Fruit fly (Drosophila melanogaster) whole organism, embryonic: ENCODE data around the gene Syx5.

Experiments used
- Antp ChIP-seq: fragments of 200-800 bp; sonication (Bioruptor generic); optimal IDR thresholded peaks from 3 replicates; lab custom pipeline; 2016; ENCODE audit warnings: missing biosample characterization, missing genetic modification characterization
- C15 ChIP-seq: fragments of 200-800 bp; sonication (Bioruptor generic); IDR thresholded peaks from 3 replicates; pipeline ENCODE4 v1.3.6; 2022; ENCODE audit warnings: missing biosample characterization, missing genetic modification characterization
- CG10267 ChIP-seq: fragments of 200-800 bp; sonication (Bioruptor generic); optimal IDR thresholded peaks from 2 replicates; lab custom pipeline; 2018; ENCODE audit warnings: missing biosample characterization, mild to moderate bottlenecking, missing genetic modification characterization, moderate library complexity
- CG10321 ChIP-seq: fragments of 200-800 bp; sonication (Bioruptor generic); IDR thresholded peaks from 2 replicates; pipeline ENCODE4 v1.3.6; 2022; ENCODE audit warnings: missing biosample characterization, missing genetic modification characterization
- CG11696 ChIP-seq: fragments of 200-800 bp; sonication (Bioruptor generic); IDR thresholded peaks from 2 replicates; pipeline ENCODE4 v1.3.6; 2022; ENCODE audit warnings: missing biosample characterization, missing genetic modification characterization
- CG12299 ChIP-seq: fragments of 200-800 bp; sonication (Bioruptor generic); optimal IDR thresholded peaks from 2 replicates; lab custom pipeline; 2018; ENCODE audit warnings: missing biosample characterization, mild to moderate bottlenecking, missing genetic modification characterization
- CG13287 ChIP-seq: fragments of 200-800 bp; sonication (Bioruptor generic); IDR thresholded peaks from 2 replicates; pipeline ENCODE4 v1.3.6; 2022; ENCODE audit warnings: missing biosample characterization, missing genetic modification characterization; ENCODE audit not compliant: partially characterized antibody
- CG13424 ChIP-seq: fragments of 200-800 bp; sonication (Bioruptor generic); optimal IDR thresholded peaks from 2 replicates; lab custom pipeline; 2019; ENCODE audit warnings: missing biosample characterization, mild to moderate bottlenecking, missing genetic modification characterization, moderate library complexity
- CG14965 ChIP-seq: fragments of 200-800 bp; sonication (Bioruptor generic); optimal IDR thresholded peaks from 2 replicates; lab custom pipeline; 2016; ENCODE audit warnings: missing biosample characterization, missing genetic modification characterization, borderline replicate concordance
- CG15514 ChIP-seq: fragments of 200-800 bp; sonication (Bioruptor generic); optimal IDR thresholded peaks from 3 replicates; lab custom pipeline; 2017; ENCODE audit warnings: missing biosample characterization, missing genetic modification characterization, mild to moderate bottlenecking, moderate library complexity, missing genetic modification reagents
- CG17186 ChIP-seq: fragments of 200-800 bp; sonication (Bioruptor generic); optimal IDR thresholded peaks from 3 replicates; lab custom pipeline; 2017; ENCODE audit warnings: missing biosample characterization, missing genetic modification reagents, missing genetic modification characterization
- CG17829 ChIP-seq: fragments of 200-800 bp; optimal IDR thresholded peaks from 2 replicates; lab custom pipeline; 2019; ENCODE audit warnings: missing biosample characterization, mild to moderate bottlenecking, missing genetic modification characterization, moderate library complexity
- CG2202 ChIP-seq: fragments of 200-800 bp; sonication (Bioruptor generic); optimal IDR thresholded peaks from 2 replicates; lab custom pipeline; 2018; ENCODE audit warnings: missing biosample characterization, mild to moderate bottlenecking, missing genetic modification characterization
- CG2875 ChIP-seq: fragments of 200-800 bp; sonication (Bioruptor generic); optimal IDR thresholded peaks from 2 replicates; lab custom pipeline; 2017; ENCODE audit warnings: missing biosample characterization, mild to moderate bottlenecking, missing genetic modification characterization, missing genetic modification reagents
- CG34422 ChIP-seq: fragments of 200-800 bp; sonication (Bioruptor generic); IDR thresholded peaks from 3 replicates; pipeline ENCODE4 v1.3.6; 2022; ENCODE audit warnings: missing biosample characterization, missing genetic modification characterization
- CG43689 ChIP-seq: fragments of 200-800 bp; sonication (Bioruptor generic); IDR thresholded peaks from 2 replicates; pipeline ENCODE4 v1.3.6; 2022; ENCODE audit warnings: missing biosample characterization, missing genetic modification characterization
- CG8359 ChIP-seq: fragments of 200-800 bp; sonication (Bioruptor generic); optimal IDR thresholded peaks from 2 replicates; lab custom pipeline; 2017; ENCODE audit warnings: missing biosample characterization, mild to moderate bottlenecking, missing genetic modification characterization, borderline replicate concordance
- CG8765 ChIP-seq: fragments of 200-800 bp; sonication (Bioruptor generic); IDR thresholded peaks from 2 replicates; pipeline ENCODE4 v1.3.6; 2022; ENCODE audit warnings: missing biosample characterization, missing genetic modification characterization
- CG9437 ChIP-seq: fragments of 200-800 bp; sonication (Bioruptor generic); optimal IDR thresholded peaks from 2 replicates; lab custom pipeline; 2018; ENCODE audit warnings: missing biosample characterization, mild to moderate bottlenecking, missing genetic modification characterization
- ERR ChIP-seq: fragments of 200-800 bp; sonication (Bioruptor generic); optimal IDR thresholded peaks from 2 replicates; lab custom pipeline; 2016; ENCODE audit warnings: missing biosample characterization, missing genetic modification characterization
- Ets65A ChIP-seq: fragments of 200-800 bp; sonication (Bioruptor generic); peaks from one replicate; lab custom pipeline; 2016; ENCODE audit warnings: missing biosample characterization, missing genetic modification characterization
- Fer1 ChIP-seq: fragments of 200-800 bp; sonication (Bioruptor generic); optimal IDR thresholded peaks from 2 replicates; lab custom pipeline; 2017; ENCODE audit warnings: missing biosample characterization, mild to moderate bottlenecking, missing genetic modification characterization
- Fer3 ChIP-seq: fragments of 200-800 bp; sonication (Bioruptor generic); optimal IDR thresholded peaks from 2 replicates; lab custom pipeline; 2018; ENCODE audit warnings: missing biosample characterization, mild to moderate bottlenecking, missing genetic modification characterization, moderate library complexity
- Gsc ChIP-seq: fragments of 200-800 bp; sonication (Bioruptor generic); IDR thresholded peaks from 2 replicates; pipeline ENCODE4 v1.3.6; 2022; ENCODE audit warnings: missing biosample characterization, missing genetic modification characterization
- Hand ChIP-seq: fragments of 200-800 bp; sonication (Bioruptor generic); optimal IDR thresholded peaks from 2 replicates; lab custom pipeline; 2017; ENCODE audit warnings: mild to moderate bottlenecking, missing biosample characterization, missing genetic modification reagents, missing genetic modification characterization
- Hmr ChIP-seq: fragments of 200-800 bp; sonication (Bioruptor generic); optimal IDR thresholded peaks from 3 replicates; lab custom pipeline; 2017; ENCODE audit warnings: mild to moderate bottlenecking, missing biosample characterization, missing genetic modification reagents, missing genetic modification characterization
- Hr39 ChIP-seq: fragments of >200 bp; optimal IDR thresholded peaks from 2 replicates; lab custom pipeline; 2017
- Hr78 ChIP-seq, 2 experiments: fragments of 200-800 bp in 1 of 2; fragments of >200 bp in 1 of 2; sonication (Bioruptor generic) in 1 of 2; optimal IDR thresholded peaks; 2 replicates each; lab custom pipeline; 2017 to 2019; ENCODE audit warnings: missing biosample characterization in 2 of 2, missing genetic modification characterization in 2 of 2, mild to moderate bottlenecking in 1 of 2, moderate library complexity in 1 of 2
- Myb ChIP-seq: fragments of 200-800 bp; sonication (Bioruptor generic); optimal IDR thresholded peaks from 2 replicates; lab custom pipeline; 2016; ENCODE audit warnings: missing biosample characterization, missing genetic modification characterization
- Optix ChIP-seq: fragments of 200-800 bp; sonication (Bioruptor generic); IDR thresholded peaks from 3 replicates; pipeline ENCODE4 v1.3.6; 2022; ENCODE audit warnings: missing biosample characterization, missing genetic modification characterization
- Xrp1 ChIP-seq: fragments of 200-800 bp; sonication (Bioruptor generic); IDR thresholded peaks from 2 replicates; pipeline ENCODE4 v1.3.6; 2022; ENCODE audit warnings: missing biosample characterization, missing genetic modification characterization
- bowl ChIP-seq: fragments of 200-800 bp; sonication (Bioruptor generic); IDR thresholded peaks from 2 replicates; pipeline ENCODE4 v1.3.6; 2022; ENCODE audit warnings: missing biosample characterization, missing genetic modification characterization
- chinmo ChIP-seq: fragments of 200-800 bp; sonication (Bioruptor generic); IDR thresholded peaks from 4 replicates; pipeline ENCODE4 v1.3.6; 2022; ENCODE audit warnings: missing biosample characterization, missing genetic modification characterization; ENCODE audit not compliant: partially characterized antibody
- dati ChIP-seq: fragments of 200-800 bp; sonication (Bioruptor generic); IDR thresholded peaks from 2 replicates; pipeline ENCODE4 v1.3.6; 2022; ENCODE audit warnings: missing biosample characterization, missing genetic modification characterization
- dm ChIP-seq: fragments of 200-800 bp; sonication (Bioruptor generic); optimal IDR thresholded peaks from 3 replicates; lab custom pipeline; 2016; ENCODE audit warnings: missing biosample characterization, missing genetic modification characterization
- fd96Cb ChIP-seq: fragments of 200-800 bp; sonication (Bioruptor generic); optimal IDR thresholded peaks from 2 replicates; lab custom pipeline; 2018; ENCODE audit warnings: missing biosample characterization, mild to moderate bottlenecking, missing genetic modification characterization, moderate library complexity
- fru ChIP-seq: fragments of >200 bp; optimal IDR thresholded peaks from 2 replicates; lab custom pipeline; 2017
- fu2 ChIP-seq: fragments of 200-800 bp; sonication (Bioruptor generic); optimal IDR thresholded peaks from 2 replicates; lab custom pipeline; 2016; ENCODE audit warnings: missing biosample characterization, missing genetic modification characterization
- jigr1 ChIP-seq: fragments of 200-800 bp; sonication (Bioruptor generic); IDR thresholded peaks from 3 replicates; pipeline ENCODE4 v1.3.6; 2022; ENCODE audit warnings: missing biosample characterization, missing genetic modification characterization
- lmd ChIP-seq: fragments of 200-800 bp; sonication (Bioruptor generic); IDR thresholded peaks from 2 replicates; pipeline ENCODE4 v1.3.6; 2022; ENCODE audit warnings: missing biosample characterization, missing genetic modification characterization
- onecut ChIP-seq: fragments of 200-800 bp; sonication (Bioruptor generic); IDR thresholded peaks from 2 replicates; pipeline ENCODE4 v1.3.6; 2022; ENCODE audit warnings: missing biosample characterization, missing genetic modification characterization
- otp ChIP-seq: fragments of 200-800 bp; sonication (Bioruptor generic); IDR thresholded peaks from 3 replicates; pipeline ENCODE4, ENCODE4 v1.3.6; 2022; ENCODE audit warnings: missing biosample characterization, missing genetic modification characterization
- pb ChIP-seq: fragments of 200-800 bp; sonication (Bioruptor generic); optimal IDR thresholded peaks from 3 replicates; lab custom pipeline; 2016; ENCODE audit warnings: missing biosample characterization, missing genetic modification characterization
- peb ChIP-seq: fragments of 200-800 bp; sonication (Bioruptor generic); IDR thresholded peaks from 2 replicates; pipeline ENCODE4 v1.3.6; 2022; ENCODE audit warnings: missing biosample characterization, missing genetic modification characterization
- phol ChIP-seq: fragments of 200-800 bp; sonication (Bioruptor generic); optimal IDR thresholded peaks from 3 replicates; lab custom pipeline; 2018; ENCODE audit warnings: missing biosample characterization, mild to moderate bottlenecking, missing genetic modification characterization, moderate library complexity
- sisA ChIP-seq: fragments of 200-800 bp; sonication (Bioruptor generic); IDR thresholded peaks from 2 replicates; pipeline ENCODE4 v1.3.6; 2022; ENCODE audit warnings: missing biosample characterization, missing genetic modification characterization
- stwl ChIP-seq: fragments of 200-800 bp; sonication (Bioruptor generic); optimal IDR thresholded peaks from 3 replicates; lab custom pipeline; 2018; ENCODE audit warnings: missing biosample characterization, mild to moderate bottlenecking, missing genetic modification characterization, moderate library complexity
- sug ChIP-seq: fragments of 200-800 bp; optimal IDR thresholded peaks from 2 replicates; lab custom pipeline; 2019; ENCODE audit warnings: missing biosample characterization, mild to moderate bottlenecking, missing genetic modification characterization, moderate library complexity
- twi ChIP-seq: fragments of 200-800 bp; optimal IDR thresholded peaks from 2 replicates; lab custom pipeline; 2019; ENCODE audit warnings: missing biosample characterization, mild to moderate bottlenecking, missing genetic modification characterization, moderate library complexity

Gene Syx5

DNA sequence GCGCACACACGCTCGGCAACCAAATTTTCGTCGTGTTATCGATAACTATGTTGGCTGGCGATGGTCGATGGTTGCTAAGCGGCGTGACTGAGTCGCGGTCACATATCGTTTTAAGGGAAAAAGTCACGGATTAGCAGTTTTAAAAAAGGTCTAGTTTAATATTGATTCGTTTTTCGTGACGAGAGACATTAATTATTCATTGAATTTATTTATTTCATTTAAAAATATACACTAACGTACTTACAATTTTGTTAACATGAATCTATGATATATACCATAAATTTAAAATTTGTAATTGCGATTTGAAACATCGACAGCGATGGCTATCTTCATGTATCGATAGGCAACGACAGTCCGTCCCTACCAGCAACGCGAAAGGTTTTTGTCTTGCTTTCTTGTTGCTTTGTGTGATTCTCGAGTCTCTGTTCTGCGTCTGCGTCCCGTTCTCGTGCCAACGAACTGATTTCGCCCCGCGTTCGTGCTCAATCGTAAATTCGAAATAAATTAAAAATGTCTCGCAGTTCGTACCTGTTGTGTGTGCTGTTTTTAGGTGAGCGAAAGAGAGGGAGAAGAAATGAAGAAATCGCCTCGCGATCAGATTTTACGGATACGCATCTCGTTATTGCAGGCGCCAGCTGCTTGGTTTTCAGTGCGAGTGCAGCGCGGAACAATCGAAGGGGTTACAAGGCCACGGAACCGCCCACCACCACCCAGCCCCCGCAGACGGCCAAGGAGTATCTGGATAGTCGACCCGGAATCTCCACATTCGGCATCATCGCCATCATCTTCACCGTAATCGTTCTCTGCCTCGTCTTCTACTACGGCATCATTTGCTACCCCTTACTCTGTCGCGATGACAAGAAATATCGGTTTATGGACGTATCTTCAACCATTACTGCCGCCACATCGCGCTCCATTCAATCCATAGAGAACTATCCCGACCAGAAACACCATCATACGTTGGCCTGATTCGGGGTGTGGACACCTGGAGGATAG, 45.7 kb downstream of the Syx5 start, which contains the start of the genes Hyls1, chif and CG4455 (continued):
- TF ChIP-seq dati (GFP tag; lab: Robert Waterston, UW) (no peak), sisA (no peak), CG17829 (tag; lab: Kevin White, UChicago) (peak; percentile 70), CG2875 (GFP tag; lab: Kevin White, UChicago) (no peak), CG2202 (no peak), CG9437 (GFP tag; lab: Kevin White, UChicago) (peak; percentile 14), CG11696 (GFP tag; lab: Robert Waterston, UW) (no peak), Ets65A (GFP tag; lab: Kevin White, UChicago) (peak; percentile 68), fu2 (no peak), pb (GFP tag; lab: Kevin White, UChicago) (no peak), ERR (GFP tag; lab: Kevin White, UChicago) (no peak), Gsc (no peak), Myb (no peak), twi (tag; lab: Kevin White, UChicago) (no peak), CG15514 (GFP tag; lab: Kevin White, UChicago) (peak; percentile 32), CG8359 (GFP tag; lab: Kevin White, UChicago) (no peak), otp (no peak), CG12299 (tag; lab: Kevin White, UChicago) (no peak), CG10267 (tag; lab: Kevin White, UChicago) (peak; percentile 67), peb (GFP tag; lab: Robert Waterston, UW) (no peak), Hmr (GFP tag; lab: Kevin White, UChicago) (peak; percentile 44), Xrp1 (GFP tag; lab: Robert Waterston, UW) (no peak; the same call in 1 of the 2 replicates), jigr1 (GFP tag; lab: Robert Waterston, UW) (no peak), phol (tag; lab: Kevin White, UChicago) (peak; percentile 63), CG43689 (GFP tag; lab: Robert Waterston, UW) (no peak), Hr78 (GFP tag; optimal IDR thresholded peaks at IDR 0.05; lab: Kevin White, UChicago) (no peak), stwl (peak; percentile 71), CG8765 (GFP tag; lab: Robert Waterston, UW) (no peak), lmd (GFP tag; lab: Robert Waterston, UW) (peak; percentile 43; the same call in 1 of the 2 replicates), Antp (GFP tag; lab: Kevin White, UChicago) (no peak), Fer3 (tag; lab: Kevin White, UChicago) (no peak), Optix (GFP tag; lab: Robert Waterston, UW) (no peak), Hr39 (no peak), fd96Cb (tag; lab: Kevin White, UChicago) (no peak), CG10321 (no peak), dm (GFP tag; lab: Kevin White, UChicago) (no peak), CG17186 (GFP tag; lab: Kevin White, UChicago) (no peak), chinmo (GFP tag; lab: Robert Waterston, UW) (0 out of 4 replicates have a peak, but pooled peaks have one; percentile 12), CG13424 (tag; lab: Kevin White, UChicago) (peak; percentile 65), C15 (GFP tag; lab: Robert Waterston, UW) (no peak), fru (lab: Kevin White, UChicago) (no peak), bowl (GFP tag; lab: Robert Waterston, UW) (no peak), onecut (GFP tag; lab: Robert Waterston, UW) (no peak), Hand (GFP tag; lab: Kevin White, UChicago) (no peak), CG14965 (GFP tag; lab: Kevin White, UChicago) (no peak), sug (peak; percentile 50), CG34422 (GFP tag; lab: Robert Waterston, UW) (0 out of 3 replicates have a peak, but pooled peaks have one; percentile 18), CG13287 (GFP tag; lab: Robert Waterston, UW) (peak; percentile 88), Fer1 (GFP tag; lab: Kevin White, UChicago) (no peak)
